Worm (Caenorhabditis elegans) whole organism, dauer: Measurements from ENCODE around the gene Y45F10B.59.
"Not testable (repeated sequence)": the region's sequence is repeated elsewhere in the genome, so short reads cannot be mapped to it uniquely, and the experiment has no call there.

Experiments used
- unc-62 ChIP-seq: sonication (generic microtip); optimal IDR thresholded peaks from 2 replicates; lab custom pipeline; 2017; ENCODE audit warnings: missing biosample characterization, missing genetic modification reagents, missing genetic modification characterization

Gene Y45F10B.59

DNA sequence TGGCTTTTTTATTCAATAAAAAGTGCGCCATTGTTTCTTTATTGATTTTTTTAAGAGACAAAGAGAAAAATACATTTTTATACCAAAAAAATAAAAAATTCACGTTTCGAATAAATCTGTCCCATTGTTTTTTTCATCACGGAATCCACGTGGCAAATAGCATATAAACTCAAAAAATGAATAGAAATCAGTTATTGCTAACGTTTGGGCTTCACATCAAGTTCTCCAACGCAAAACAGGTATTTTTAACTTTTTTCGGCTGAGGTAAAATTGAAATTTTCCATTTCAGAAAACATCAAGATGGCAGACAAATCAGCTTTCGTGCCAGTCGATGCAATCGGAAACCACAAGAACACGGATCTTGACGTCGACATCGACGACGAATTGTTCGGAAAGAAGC, 9.1 kb upstream of the Y45F10B.59 start, which contains the start of gene Y45F10B.3:
Y45F10B.3 (plus strand) TSS at position 301 of the 400 bp plus-strand sequence.
- TF ChIP-seq unc-62 (GFP tag; lab: Kevin White, UChicago), result no peak

ce11 chrIV:13597813-13598212, 4.6 kb upstream of the Y45F10B.59 start, which contains the start of gene Y45F10B.9:
Gene Y45F10B.9 (minus strand): TSS chrIV:13597913.
- not testable (repeated sequence) for TF ChIP-seq unc-62 (GFP tag; lab: Kevin White, UChicago)

ce11 chrIV:13600643-13601042, 1.8 kb upstream of the Y45F10B.59 start:
- no peak for TF ChIP-seq unc-62 (GFP tag; lab: Kevin White, UChicago)

ce11 chrIV:13601428-13601827, 991 bp upstream of the Y45F10B.59 start:
- no peak for TF ChIP-seq unc-62 (GFP tag; lab: Kevin White, UChicago)

- TF ChIP-seq unc-62 (GFP tag; lab: Kevin White, UChicago), result no peak
Observed at ce11 chrIV:13609755-13610154, 7.3 kb downstream of the Y45F10B.59 start, which contains the start of gene C08F11.13. Gene C08F11.13 (minus strand): TSS chrIV:13609892.

DNA sequence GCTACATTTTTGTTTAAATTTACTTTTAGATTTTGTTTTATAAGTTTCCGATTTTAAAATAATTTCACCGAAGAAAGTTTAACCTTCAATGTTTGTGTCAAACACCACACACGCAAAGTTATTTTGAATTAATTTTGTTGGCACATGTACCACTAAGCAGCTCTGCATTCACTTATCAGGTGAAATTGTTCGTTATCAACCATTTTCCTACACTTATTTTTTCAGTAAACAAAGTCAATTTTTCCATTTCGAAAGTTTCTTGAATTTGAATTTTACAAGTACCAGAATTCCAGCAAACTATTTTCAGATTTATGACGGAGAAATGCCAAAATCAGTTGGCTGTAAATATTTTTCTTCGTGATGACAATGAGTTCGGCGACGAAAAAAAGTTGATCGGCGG, 16.8 kb downstream of the Y45F10B.59 start, which contains the start of gene C08F11.3:
C08F11.3 (plus strand) TSS at position 301 of the 400 bp plus-strand sequence.
- TF ChIP-seq unc-62 (GFP tag; lab: Kevin White, UChicago), result no peak

DNA sequence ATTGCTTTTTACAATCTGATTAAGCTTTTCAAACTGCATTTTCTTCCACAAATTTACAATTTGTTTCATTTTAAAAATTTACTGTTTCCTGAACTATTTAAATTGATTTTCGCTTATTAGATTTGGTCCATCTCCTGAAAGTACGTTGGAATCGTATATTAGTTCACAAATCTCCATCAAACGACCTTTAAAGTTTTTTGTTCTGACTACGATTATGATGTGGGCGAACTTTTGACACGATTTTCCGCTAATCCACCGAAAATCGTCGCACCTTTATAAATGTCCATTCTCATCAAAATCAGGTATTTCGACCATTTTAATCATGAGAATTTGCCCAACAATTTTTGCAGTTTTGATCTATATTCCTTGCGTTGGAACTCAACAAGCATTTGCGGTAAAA, 21.1 kb downstream of the Y45F10B.59 start, which contains the start of gene C08F11.1:
C08F11.1 (plus strand) TSS at position 301 of the 400 bp plus-strand sequence.
- TF ChIP-seq unc-62 (GFP tag; lab: Kevin White, UChicago), result no peak

ce11 chrIV:13626469-13626868, 24.1 kb downstream of the Y45F10B.59 start, which contains the start of gene sru-21:
Gene sru-21 (plus strand): TSS chrIV:13626769.
- no peak for TF ChIP-seq unc-62 (GFP tag; lab: Kevin White, UChicago)

DNA sequence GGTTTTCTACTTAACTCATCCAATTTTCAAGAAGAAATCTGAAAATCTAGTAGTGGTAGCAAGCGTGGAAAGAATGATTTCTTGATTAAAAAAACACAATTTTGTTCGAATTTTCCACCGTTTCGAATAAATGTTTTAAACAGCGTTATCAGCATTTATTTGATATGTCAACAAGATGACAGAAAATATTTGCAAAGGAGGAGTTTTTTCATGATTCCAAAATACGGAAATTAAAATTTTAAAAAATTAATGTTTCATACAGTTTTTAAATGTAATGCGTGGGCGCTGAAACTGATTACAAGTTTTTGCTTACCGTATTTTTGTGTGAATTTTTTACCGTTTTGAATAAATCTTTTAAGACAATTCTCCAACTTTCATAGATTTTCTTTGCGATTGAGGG, 30.2 kb downstream of the Y45F10B.59 start:
- TF ChIP-seq unc-62 (GFP tag; lab: Kevin White, UChicago), result no peak

DNA sequence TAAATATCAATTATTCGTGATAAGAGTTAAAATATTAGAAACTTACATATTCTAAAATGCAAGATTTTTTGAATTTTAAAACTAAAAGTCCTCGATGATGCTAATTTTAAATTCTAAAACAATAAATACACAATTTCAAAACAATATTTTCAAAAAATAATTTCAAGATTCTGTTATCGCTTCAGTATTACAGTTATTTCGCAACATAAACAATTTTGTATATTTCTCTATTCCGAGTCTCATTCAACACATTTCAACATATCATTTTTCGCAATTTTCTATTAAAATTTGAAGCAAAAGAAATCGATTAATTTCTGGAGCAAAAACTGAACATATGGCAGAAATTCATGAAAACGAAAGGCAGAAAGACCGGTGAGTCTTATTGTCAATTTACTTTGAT, 30.7 kb downstream of the Y45F10B.59 start, which contains the start of gene fbxa-98:
fbxa-98 (plus strand) TSS at position 243 of the 400 bp plus-strand sequence.
- TF ChIP-seq unc-62 (GFP tag; lab: Kevin White, UChicago), result no peak

DNA sequence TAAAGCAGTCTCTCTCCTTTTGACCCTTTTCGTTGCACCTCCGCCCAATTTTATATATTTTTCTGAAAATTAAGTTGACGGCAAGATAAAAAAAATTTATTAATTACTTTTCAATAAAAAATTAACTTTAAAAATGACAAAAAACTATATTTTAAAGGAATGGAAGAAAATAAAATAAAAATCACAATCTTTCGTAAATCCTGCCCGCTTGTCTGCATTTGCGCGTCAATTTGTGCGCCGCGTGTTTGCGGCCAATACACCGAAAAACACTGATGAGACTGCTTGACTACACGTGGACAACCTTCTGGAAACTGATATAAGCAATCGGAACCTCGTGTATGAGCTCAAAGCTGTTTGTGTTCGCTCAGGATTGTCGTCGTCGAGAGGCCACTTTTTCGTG, 34.6 kb downstream of the Y45F10B.59 start, which contains the start of gene C08F11.7:
C08F11.7 (plus strand) TSS at position 301 of the 400 bp plus-strand sequence.
- TF ChIP-seq unc-62 (GFP tag; lab: Kevin White, UChicago), result no peak

DNA sequence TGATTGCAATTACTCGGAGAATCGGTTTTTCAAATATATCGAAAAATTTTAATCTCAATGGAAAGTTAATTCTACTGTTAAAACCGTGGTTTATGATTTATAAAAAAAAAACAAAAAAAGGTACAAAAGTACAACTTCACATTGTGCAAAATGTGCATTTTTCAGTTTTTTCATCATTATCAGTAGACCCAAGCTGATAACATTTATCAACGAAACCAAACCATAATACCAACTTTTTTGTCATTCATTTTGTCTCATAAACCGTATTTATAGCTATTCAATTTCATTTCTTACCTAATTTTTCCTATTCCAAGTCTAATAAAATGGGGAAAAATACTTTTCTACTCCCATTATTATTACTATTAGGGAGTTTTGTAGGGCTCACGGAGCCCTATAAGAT, 36.6 kb downstream of the Y45F10B.59 start, which contains the start of gene ugt-22:
ugt-22 (plus strand) TSS at position 234 of the 400 bp plus-strand sequence.
- no peak for TF ChIP-seq unc-62 (GFP tag; lab: Kevin White, UChicago)

DNA sequence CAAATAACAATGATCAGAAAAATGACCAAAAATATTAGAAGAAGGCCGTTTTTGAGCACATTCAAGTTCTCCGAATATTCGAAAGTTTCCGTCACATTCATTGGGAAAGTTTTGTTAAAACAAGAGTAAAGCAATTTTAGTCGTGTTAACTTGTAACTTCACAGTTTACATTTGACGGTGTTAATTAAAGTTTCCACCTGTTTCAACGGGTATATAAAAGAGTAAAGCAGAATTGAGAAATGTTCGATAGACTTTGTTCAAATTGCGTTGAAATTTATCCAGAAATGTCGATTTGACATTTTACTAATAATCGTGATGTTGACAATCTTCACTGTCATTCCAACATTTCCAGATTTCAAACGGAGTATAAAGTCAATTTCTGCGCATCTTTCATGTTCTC, 43.4 kb downstream of the Y45F10B.59 start, which contains the start of gene srz-29:
srz-29 (minus strand) TSS at position 101 of the 400 bp plus-strand sequence.
- TF ChIP-seq unc-62 (GFP tag; lab: Kevin White, UChicago), result no peak

DNA sequence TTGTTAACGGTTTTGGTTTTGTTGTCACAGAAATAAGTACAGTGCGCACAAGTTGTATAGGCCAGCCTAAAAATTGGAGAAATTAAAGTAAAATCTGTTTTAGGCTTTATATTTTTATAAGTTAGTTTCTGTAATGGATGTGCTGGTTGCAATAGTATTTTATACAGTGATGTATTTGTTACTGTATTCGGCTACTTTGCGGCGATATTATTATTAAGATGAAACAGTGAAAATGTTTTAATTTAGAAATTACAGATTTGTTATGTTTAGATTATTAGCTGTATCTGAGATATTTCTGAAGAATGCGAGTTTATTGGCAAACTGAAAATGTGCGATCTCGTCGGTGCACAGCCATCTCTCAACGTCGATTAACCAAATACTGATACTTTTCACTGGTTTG, 45.1 kb downstream of the Y45F10B.59 start, which contains the start of gene ule-4:
ule-4 (minus strand) TSS at position 101 of the 400 bp plus-strand sequence.
- TF ChIP-seq unc-62 (GFP tag; lab: Kevin White, UChicago), result no peak

DNA sequence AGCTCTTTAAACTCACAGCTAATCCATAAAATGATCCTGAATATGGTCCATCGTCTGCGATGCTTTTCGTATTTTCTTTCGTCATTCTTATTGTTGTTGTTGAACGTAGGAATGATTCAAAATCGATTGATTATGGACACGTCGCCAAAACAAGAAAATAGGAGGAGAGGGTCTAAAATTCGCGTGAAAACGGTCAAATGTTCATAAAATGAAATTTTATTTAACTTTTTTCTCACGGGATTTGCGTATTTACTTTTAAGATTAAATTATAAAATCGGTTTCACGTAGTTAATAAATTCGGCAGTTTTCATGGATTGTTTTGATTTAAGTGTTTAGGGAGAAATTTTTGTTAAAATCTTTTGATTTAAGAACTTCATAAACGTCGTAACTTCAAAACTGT, 46.7 kb downstream of the Y45F10B.59 start, which contains the start of gene C08F11.10:
C08F11.10 (minus strand) TSS at position 101 of the 400 bp plus-strand sequence.
- TF ChIP-seq unc-62 (GFP tag; lab: Kevin White, UChicago), result no peak

DNA sequence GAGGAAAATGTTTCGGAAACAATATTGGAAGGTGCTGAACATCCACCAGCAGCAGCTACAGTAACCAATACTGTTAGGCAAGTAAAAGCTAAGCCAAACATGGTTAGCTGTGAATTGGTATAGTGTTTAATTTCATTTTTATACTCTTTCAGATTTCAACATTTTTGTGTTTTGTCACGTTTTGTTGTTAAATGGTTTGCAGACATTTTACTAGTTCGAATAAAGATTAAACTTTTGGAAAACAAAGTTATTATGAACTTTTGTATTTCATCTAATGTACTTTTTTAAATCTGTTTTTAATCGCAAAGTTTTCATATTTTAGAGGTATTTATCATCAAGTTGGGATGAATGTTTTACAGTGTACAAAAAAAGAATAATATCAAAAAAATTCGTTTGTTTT, 47.8 kb downstream of the Y45F10B.59 start, which contains the start of gene C08F11.17:
C08F11.17 (minus strand) TSS at position 101 of the 400 bp plus-strand sequence.
- no peak for TF ChIP-seq unc-62 (GFP tag; lab: Kevin White, UChicago)

- not testable (repeated sequence) for TF ChIP-seq unc-62 (GFP tag; lab: Kevin White, UChicago)
Observed at ce11 chrIV:13651411-13651810, 49.0 kb downstream of the Y45F10B.59 start, which contains the start of gene C08F11.12. Gene C08F11.12 (minus strand): TSS chrIV:13651511.
